Fruit fly (Drosophila melanogaster) whole organism, larva: ENCODE results near the gene CG43658.

ENCODE experiments used
- noc ChIP-seq: fragments of 200-800 bp; sonication (Bioruptor generic); optimal IDR thresholded peaks from 3 replicates; lab custom pipeline; 2019; ENCODE audit warnings: missing biosample characterization, mild to moderate bottlenecking, missing genetic modification characterization, moderate library complexity

The CG43658 gene

DNA sequence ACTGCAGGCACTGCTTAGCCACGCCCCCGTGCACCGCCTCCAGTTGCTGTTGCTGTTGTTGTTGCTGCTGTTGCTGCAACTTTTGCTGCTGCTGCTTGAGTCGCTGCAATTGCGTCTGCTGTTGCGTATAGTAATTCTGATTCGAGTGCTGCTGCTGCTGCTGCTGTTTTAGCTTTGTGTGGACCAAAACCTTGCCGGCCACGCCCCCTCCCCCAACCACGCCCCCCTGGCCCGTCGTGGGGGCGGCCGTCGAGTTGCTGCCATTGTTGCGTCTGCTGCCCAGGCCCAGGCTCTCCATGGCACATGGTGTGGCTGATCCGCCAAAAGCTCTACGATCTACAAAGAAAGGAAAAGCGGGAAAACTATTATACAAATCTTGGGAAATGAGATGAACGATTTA is 26.7 kb downstream of the CG43658 start:
- no peak for TF ChIP-seq noc (tag; lab: Kevin White, UChicago)

DNA sequence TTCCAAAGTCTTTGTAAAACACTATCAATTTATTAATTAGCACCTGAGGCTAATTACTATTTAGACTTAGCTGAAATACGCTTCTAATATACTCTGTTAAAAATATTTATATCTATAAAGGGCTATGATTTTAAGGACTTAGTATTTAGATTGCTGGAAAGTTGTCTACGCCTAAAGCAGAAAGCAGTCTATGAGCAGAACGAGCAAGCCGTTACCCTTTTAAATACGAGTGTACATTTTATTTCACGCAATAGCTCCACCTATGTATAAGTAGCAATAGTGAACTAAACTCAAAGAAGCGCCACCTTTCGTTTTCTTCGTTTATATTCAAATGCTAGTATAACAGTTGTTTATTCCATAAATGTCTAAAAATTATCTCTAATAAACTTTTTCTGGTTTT is 28.8 kb downstream of the CG43658 start:
- TF ChIP-seq noc (tag; lab: Kevin White, UChicago) = no peak

DNA sequence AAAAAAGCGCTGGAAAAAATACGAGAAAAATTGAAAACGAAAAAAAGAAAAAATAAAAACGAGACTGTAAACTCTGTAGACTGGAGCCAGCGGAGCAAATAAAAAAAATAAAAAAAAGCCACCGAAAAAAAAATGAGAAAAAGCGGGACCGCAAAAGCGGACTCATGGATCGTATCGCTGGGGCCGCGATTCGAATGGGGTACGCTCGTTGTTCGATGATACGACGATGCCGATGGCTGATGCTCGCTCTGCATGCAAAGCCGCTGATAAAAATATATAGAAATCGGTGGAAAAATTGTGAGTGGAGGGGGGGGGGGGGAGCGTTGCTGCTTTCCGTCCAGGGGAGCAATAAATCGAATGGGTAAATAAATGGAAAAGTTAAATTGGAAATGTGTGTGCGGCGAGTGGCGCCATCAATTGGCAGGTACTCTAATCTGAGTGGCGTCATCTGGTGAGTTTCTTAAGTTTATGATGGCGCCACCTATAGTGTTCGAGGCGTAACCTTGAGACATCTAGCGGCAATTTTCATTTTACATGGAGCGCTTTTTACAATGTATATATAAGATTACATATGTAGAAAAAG is 29.3 kb downstream of the CG43658 start:
- no peak for TF ChIP-seq noc (tag; lab: Kevin White, UChicago)

DNA sequence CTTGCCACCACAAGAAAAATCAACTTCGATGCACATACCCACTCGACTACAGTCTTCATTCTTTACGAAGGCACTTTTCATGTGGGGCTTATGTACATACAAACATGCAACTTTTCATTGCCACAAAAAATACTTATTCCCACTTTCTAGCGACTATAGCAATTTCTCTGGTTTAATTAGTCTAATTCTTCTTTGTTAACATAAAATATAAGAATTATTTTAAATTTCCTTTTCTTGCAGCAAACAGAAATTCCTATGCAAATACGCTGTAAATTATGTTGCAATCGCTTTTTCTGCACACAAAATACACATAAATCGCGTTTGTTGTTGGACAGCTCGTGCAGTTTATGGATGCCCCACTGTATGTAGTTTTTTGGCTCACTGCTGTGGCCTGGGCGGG is 36.6 kb downstream of the CG43658 start:
- no peak for TF ChIP-seq noc (tag; lab: Kevin White, UChicago)

DNA sequence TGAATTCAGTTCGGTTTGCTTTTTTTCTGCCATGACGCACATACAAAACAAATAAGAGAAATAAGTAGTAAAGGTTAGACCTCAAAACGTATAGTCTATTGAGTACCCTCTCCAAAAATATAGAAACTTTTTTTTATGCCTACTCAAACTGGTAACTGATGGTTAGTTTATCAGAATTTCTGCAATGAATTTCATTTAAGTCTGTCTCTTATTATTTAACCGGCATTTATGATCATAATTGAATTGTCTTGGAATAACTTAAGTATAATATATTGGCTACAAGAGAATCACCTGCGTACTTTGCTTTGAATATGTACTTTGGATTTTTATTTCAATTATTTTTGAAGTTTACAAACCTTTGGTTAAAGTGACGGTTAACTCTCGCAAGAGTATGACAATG is 37.4 kb downstream of the CG43658 start:
- TF ChIP-seq noc (tag; lab: Kevin White, UChicago) = no peak

DNA sequence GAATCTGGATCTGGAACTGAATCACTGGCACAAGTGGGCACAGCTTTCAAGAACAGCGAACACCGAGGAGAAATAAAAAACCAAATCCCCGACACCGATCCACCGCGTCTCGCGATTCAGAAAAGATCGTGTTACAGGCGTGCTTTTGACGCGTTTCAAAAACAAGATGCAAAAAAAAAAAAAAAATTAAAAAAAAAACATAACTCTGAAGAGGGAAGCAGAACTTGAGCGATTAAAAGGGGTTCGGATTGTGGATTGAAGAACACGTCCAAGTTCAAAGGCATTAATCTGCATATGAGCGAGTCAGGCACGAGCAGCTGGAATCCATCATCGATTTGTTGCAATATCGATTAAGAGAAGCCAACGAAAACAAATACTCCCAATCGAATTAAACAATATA is 38.4 kb downstream of the CG43658 start:
- no peak for TF ChIP-seq noc (tag; lab: Kevin White, UChicago)

DNA sequence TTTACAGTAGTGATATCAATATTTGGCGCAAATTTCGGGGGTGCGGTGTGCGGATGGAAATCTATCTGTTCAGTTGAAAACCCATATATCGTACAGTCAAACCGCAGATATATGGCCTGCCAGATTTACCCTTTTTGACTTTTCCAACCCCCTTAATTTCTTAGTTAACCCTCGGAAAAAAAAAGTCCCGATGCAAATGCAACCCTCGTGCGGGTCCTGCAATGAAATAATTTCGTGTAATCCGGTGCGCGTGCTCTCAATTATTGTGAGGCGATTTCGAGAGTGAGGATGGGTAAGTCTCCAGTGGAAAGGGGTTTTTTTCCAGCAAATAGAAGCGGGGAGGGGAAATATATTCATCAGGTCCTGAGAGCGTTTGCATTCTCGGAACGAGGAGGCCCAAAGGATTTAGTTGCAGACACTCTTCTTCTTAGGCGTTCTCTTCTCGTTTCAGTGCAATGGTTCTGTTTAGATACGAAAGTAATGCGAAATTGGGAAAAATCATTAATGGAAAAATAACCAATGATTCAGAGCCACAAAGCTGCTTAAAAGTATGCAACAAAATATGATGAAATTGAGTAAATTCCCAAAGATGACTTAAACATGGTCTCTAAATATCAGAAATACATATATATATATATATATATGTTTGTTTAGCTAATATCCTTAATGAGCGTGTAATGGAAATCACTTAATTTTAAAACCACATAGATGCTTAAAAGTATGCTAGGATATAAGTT is 40.1 kb downstream of the CG43658 start:
- TF ChIP-seq noc (tag; lab: Kevin White, UChicago) = no peak

DNA sequence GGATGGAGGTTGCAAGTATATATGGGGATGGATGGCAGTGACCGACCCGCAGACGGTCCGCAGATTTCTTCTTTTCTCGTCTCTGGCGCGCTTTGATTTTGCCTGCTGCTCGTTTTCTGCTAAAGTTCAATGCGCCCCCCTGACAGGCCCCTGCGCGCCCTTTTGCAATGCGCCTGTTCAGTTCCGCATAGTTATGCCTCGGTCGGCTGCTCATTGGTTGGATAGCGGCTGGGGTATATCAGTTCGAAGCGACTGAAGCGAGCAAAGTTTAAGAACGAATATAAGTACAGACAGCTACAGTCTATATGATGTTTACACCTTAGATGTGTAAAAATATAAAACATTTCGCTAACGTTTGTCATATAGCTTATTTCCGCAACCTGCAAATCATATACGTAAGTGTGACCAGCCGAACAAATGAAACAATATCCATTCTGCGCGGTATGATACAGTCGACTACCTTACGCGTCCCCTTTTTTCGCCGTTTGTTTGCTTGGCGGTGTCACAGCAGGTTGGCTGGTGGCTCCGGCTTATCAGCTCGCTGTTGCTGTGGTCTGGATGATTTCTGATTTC is 42.8 kb downstream of the CG43658 start:
- no peak for TF ChIP-seq noc (tag; lab: Kevin White, UChicago)

DNA sequence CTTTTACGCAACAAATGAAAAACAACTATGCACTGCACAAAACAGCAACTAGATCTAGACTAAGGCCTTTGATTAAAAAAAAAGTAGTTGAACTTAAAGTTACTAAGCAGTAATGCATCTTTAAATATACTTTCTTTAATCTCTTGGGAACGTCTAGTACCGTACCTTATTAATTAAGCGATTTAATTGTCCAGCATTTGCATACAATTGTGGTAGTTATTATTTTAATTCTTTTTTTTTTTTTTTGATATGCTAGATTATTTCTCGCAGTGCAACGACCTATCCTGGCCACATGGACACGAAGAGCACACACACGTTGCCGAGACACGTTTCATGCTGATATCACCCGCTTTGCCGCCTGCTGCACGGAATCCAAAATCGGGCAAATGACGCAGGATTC is 44.3 kb downstream of the CG43658 start:
- no peak for TF ChIP-seq noc (tag; lab: Kevin White, UChicago)

DNA sequence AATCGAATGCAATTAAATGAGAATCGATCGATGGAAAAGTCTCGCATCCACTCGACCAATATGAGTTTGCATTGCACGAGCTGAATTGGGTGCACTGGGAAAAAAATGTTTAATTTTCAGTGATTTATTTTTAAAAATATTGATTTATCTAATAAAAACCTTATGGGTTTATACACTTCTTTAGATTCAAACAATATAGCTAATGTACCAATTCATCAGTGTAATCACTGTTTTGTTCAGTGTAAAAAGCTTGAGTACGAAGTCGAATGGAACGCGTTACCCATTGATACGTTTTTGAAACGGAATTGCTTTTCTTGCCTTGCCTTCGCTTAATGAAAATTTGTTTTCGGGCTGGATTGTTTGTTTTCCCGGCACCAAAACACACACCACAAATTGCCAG is 47.2 kb downstream of the CG43658 start:
- TF ChIP-seq noc (tag; lab: Kevin White, UChicago) = no peak

DNA sequence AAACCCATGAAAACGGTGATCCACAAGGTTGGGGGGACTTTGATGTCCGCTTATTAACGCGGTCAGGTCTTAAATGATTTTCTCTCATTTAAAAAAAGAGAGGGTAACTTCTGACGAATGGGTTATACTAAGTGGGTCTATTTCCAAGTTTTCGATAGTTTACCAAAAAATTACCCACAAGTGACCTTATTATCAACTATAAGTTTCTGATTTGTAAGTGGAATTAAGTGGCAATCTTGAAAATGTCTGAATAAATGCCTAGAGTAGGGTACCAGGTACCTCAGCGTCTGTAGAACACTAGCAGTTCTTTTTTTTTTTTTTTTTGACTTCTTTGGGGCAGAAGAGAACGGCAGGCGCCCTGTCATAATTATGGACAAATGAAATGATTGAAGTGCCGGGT is 48.3 kb downstream of the CG43658 start:
- TF ChIP-seq noc (tag; lab: Kevin White, UChicago) = no peak

DNA sequence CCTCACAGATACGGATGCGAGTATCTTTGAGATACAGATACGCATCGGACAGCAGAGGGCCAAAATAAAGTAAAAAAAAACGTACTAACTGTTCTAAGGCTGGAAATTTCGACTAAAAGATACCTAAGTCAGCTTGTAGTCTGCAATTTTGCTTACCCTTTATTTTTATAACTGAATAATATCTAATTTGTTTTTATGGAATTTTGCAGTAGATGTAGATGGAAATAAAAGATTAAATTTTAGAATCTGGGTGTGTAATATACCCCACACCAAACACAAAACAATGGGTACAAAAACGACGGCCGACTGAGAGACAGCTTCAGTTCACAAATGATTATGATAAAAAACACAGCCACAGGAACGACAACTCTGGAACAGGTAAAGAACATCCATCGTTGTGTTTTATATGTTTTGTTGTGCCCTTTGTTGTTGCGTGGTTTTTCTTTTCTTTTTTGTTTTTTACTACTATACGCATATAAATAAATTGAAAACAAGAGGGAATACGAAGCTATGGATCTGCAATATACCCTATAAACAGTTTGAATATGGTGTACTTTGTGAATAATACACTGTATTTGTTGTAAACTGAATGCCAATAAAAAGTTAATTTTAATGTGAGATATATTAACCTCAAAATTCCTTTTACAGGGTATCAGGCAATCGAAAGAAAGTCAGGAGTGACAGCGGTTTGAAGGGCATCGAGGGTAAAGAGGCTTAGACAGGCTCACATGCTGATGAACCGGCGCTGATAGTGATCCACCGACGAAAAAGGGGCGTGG is 50.7 kb downstream of the CG43658 start:
- no peak for TF ChIP-seq noc (tag; lab: Kevin White, UChicago)

DNA sequence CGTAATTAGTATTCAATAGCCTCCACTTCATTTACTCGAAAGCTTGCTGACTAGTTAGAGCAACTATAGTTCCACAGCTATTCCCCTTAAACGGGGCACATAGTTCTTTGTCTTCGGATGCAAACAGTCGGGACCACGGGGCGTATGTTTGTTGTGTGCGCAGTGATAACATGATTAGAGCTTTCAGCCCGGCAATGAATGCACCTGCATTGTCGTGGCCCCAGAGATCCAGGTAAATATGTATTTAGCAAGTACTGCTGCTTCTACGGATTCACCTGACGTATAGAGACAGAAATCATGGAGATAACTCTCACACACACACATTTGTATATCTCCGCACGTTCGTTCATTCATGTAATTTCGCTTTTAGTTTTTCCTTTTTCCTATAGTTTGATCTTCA is 51.4 kb downstream of the CG43658 start:
- no peak for TF ChIP-seq noc (tag; lab: Kevin White, UChicago)

DNA sequence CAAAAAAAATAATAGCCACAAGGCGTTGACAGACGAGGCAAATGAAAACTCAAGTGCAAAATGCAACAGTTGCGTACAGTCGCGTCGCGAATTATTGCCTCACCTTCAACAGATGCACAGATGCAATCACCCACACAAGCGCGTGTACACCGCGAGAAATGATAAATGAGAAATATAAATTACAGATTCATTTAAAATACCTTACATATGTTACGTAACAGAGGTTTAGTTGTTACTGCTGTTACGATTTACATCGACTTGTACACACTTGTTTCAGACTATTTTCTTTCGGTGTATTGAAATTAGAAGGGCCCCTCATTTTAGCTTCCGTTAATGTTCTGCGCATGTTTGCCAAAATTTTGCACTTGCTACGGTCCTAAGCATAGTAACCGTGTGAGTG is 52.1 kb downstream of the CG43658 start:
- TF ChIP-seq noc (tag; lab: Kevin White, UChicago) = no peak

DNA sequence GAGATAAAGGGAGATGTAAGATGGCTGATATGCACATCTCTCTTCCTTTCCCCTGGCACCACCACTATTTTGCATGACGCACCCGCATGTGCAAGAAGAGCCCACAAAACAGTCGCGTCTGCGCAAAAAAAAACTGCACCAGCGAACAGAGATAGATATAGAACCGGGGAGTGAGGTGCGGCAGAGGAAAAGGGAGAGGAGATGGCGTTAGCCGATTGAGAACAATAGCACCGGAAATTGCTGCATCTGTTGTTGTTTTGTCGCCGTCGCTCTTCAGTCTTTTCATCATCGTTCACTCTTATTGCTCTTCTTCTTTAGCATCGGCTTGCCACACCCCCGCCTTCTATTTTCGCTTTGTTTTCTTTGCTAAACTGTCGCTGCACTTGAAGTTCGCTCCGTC is 52.6 kb downstream of the CG43658 start:
- no peak for TF ChIP-seq noc (tag; lab: Kevin White, UChicago)
